Worm (Caenorhabditis elegans): ENCODE measurements around the gene syg-2.

syg-2 gene

ce11 chrX:14684406-14684927 is 29.7 kb downstream of the syg-2 start, which contains the start of gene csq-1 (continued):
- TF ChIP-seq snpc-1.2 (GFP tag; IDR thresholded peaks at IDR 0.05): 0 out of 2 replicates have a peak, but pooled peaks have one; percentile 24
- TF ChIP-seq zag-1 (tag; optimal IDR thresholded peaks at IDR 0.05): no peak
- TF ChIP-seq sdz-12 (GFP tag; optimal IDR thresholded peaks at IDR 0.05): no peak
- no peak; the same call in 1 of the 2 replicates for TF ChIP-seq set-16 (GFP tag; IDR thresholded peaks at IDR 0.05)
- TF ChIP-seq hif-1 (tag; optimal IDR thresholded peaks at IDR 0.05): no peak
- no peak for TF ChIP-seq mdl-1 (tag; optimal IDR thresholded peaks at IDR 0.05)
- no peak for TF ChIP-seq aly-2 (tag; optimal IDR thresholded peaks at IDR 0.05)
- no peak for TF ChIP-seq gei-8 (GFP tag; optimal IDR thresholded peaks at IDR 0.05)
- TF ChIP-seq F49E8.2 (tag; optimal IDR thresholded peaks at IDR 0.05; ENCODE audit: borderline replicate concordance): no peak
- TF ChIP-seq lim-7 (GFP tag; IDR thresholded peaks at IDR 0.05): no peak
- TF ChIP-seq ctbp-1 (GFP tag; IDR thresholded peaks at IDR 0.05): no peak

- TF ChIP-seq lin-13 (GFP tag; optimal IDR thresholded peaks at IDR 0.05) (no peak), nhr-102 (tag; optimal IDR thresholded peaks at IDR 0.05) (no peak), nhr-25 (tag; optimal IDR thresholded peaks at IDR 0.05; ENCODE audit: borderline replicate concordance, insufficient read depth) (no peak), aly-2 (tag; optimal IDR thresholded peaks at IDR 0.05) (no peak), nhr-41 (GFP tag; IDR thresholded peaks at IDR 0.05) (no peak), attf-4 (tag; optimal IDR thresholded peaks at IDR 0.05) (no peak), mxl-2 (GFP tag; conservative IDR thresholded peaks at IDR 0.05) (no peak)
Observed at ce11 chrX:14692905-14693304, 38.1 kb downstream of the syg-2 start, which contains the start of gene sox-3. Gene sox-3, minus strand, starts transcription at chrX:14693005.

ce11 chrX:14694633-14695177 is 39.9 kb downstream of the syg-2 start:
- TF ChIP-seq lin-39 (tag; optimal IDR thresholded peaks at IDR 0.05) (no peak), unc-62 (GFP tag; optimal IDR thresholded peaks at IDR 0.05 in 1 of 2) (peak in 1 of 2 experiments; percentile 53), unc-62 (tag; optimal IDR thresholded peaks at IDR 0.05) (no peak), dmd-9 (GFP tag; IDR thresholded peaks at IDR 0.05) (no peak), nhr-77 (tag; optimal IDR thresholded peaks at IDR 0.05) (no peak), ceh-82 (tag; optimal IDR thresholded peaks at IDR 0.05) (no peak), ces-1 (GFP tag; optimal IDR thresholded peaks at IDR 0.05) (peak; percentile 32), pha-4 (GFP tag; IDR thresholded peaks at IDR 0.05) (no peak), pha-4 (tag; optimal IDR thresholded peaks at IDR 0.05) (no peak), egl-27 (tag; optimal IDR thresholded peaks at IDR 0.05) (no peak), rbr-2 (tag; optimal IDR thresholded peaks at IDR 0.05) (no peak)

- TF ChIP-seq lin-13 (GFP tag; optimal IDR thresholded peaks at IDR 0.05): no peak
- TF ChIP-seq dmd-8 (GFP tag; IDR thresholded peaks at IDR 0.05): no peak
- no peak for TF ChIP-seq F44E2.7 (GFP tag; IDR thresholded peaks at IDR 0.05)
- no peak for TF ChIP-seq ZK337.2 (GFP tag; IDR thresholded peaks at IDR 0.05)
- no peak for TF ChIP-seq mes-2 (tag; optimal IDR thresholded peaks at IDR 0.05; ENCODE audit: poor library complexity, severe bottlenecking)
- TF ChIP-seq Y5F2A.4 (GFP tag; optimal IDR thresholded peaks at IDR 0.05): no peak
- no peak for TF ChIP-seq snpc-4 (tag; optimal IDR thresholded peaks at IDR 0.05)
- TF ChIP-seq nhr-48 (tag; optimal IDR thresholded peaks at IDR 0.05): no peak
- TF ChIP-seq F10B5.3 (tag; optimal IDR thresholded peaks at IDR 0.05): no peak
- no peak for TF ChIP-seq nhr-11 (tag; optimal IDR thresholded peaks at IDR 0.05)
- TF ChIP-seq cey-2 (tag; optimal IDR thresholded peaks at IDR 0.05; ENCODE audit: borderline replicate concordance, insufficient read depth): no peak
- no peak for TF ChIP-seq arid-1 (GFP tag; conservative IDR thresholded peaks at IDR 0.05)
- no peak for TF ChIP-seq dmd-9 (GFP tag; IDR thresholded peaks at IDR 0.05)
- TF ChIP-seq nhr-111 (GFP tag; optimal IDR thresholded peaks at IDR 0.05): no peak
- TF ChIP-seq aly-2 (tag; optimal IDR thresholded peaks at IDR 0.05): no peak
Observed at ce11 chrX:14695892-14696291, 41.1 kb downstream of the syg-2 start.

Measured in whole organism, L4 larva.